Fruit fly (Drosophila melanogaster): ENCODE data around the gene tzn.

Gene tzn

DNA sequence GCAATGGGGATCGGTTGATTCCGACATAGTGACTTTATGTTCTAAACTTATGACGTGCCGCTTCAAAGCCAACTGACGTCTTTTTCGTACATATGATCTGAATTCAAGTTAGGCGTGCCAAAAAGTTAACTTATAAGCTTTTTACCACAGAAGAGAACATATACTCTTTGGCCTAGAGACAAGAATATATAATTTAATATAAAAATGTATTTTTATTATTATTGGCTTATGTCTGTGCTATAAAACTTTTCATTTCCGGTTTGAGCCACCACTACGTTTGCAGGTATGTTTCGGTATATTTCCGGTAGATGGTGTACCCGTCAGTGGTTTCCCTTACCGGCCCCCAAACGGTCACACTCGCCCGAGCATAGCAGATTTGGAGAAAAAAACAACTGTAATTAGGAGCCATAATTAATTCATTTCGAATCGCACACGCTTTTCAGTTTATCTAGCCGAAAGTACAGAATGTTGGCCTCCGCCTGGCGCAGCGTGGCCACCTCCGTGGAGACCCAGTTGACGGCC, at the start of gene tzn, which contains the start of gene CG3698 (continued):
- TF ChIP-seq CG3407 (GFP tag; optimal IDR thresholded peaks at IDR 0.05), result peak; percentile 94
- TF ChIP-seq gsb-n (tag; optimal IDR thresholded peaks at IDR 0.05), result peak; percentile 92
- peak; percentile 89 for TF ChIP-seq CoRest (tag; optimal IDR thresholded peaks at IDR 0.05)
- no peak for TF ChIP-seq pan (optimal IDR thresholded peaks at IDR 0.05)
- peak in 1 of 2 experiments; percentile 94 for TF ChIP-seq pan (GFP tag; optimal IDR thresholded peaks at IDR 0.05 in 1 of 2, IDR thresholded peaks at IDR 0.05 in 1 of 2)
- TF ChIP-seq p53 (GFP tag; optimal IDR thresholded peaks at IDR 0.05), result peak; percentile 82
- TF ChIP-seq usp (GFP tag; optimal IDR thresholded peaks at IDR 0.05), result no peak
- peak; percentile 95 for TF ChIP-seq CG17328 (GFP tag; IDR thresholded peaks at IDR 0.05)
- peak; percentile 72 for TF ChIP-seq NK7.1 (GFP tag; optimal IDR thresholded peaks at IDR 0.05)
- TF ChIP-seq wek (GFP tag; optimal IDR thresholded peaks at IDR 0.05), result peak; percentile 87
- peak; percentile 90 for TF ChIP-seq CG8359 (GFP tag; optimal IDR thresholded peaks at IDR 0.05; ENCODE audit: borderline replicate concordance)
- TF ChIP-seq chif (GFP tag; optimal IDR thresholded peaks at IDR 0.05), result peak; percentile 79 to 87
- peak; percentile 80 for TF ChIP-seq disco-r (GFP tag; optimal IDR thresholded peaks at IDR 0.05)
- TF ChIP-seq kni (GFP tag; optimal IDR thresholded peaks at IDR 0.05), result peak; percentile 88
- TF ChIP-seq CG2199 (GFP tag; IDR thresholded peaks at IDR 0.05), result peak; percentile 97
- TF ChIP-seq Antp (GFP tag; optimal IDR thresholded peaks at IDR 0.05), result peak; percentile 69
- TF ChIP-seq cato (GFP tag; optimal IDR thresholded peaks at IDR 0.05; ENCODE audit: borderline replicate concordance), result peak; percentile 91
- peak; percentile 91 for TF ChIP-seq CG10543 (GFP tag; optimal IDR thresholded peaks at IDR 0.05)
- TF ChIP-seq salm (tag; optimal IDR thresholded peaks at IDR 0.05), result peak; percentile 87
- TF ChIP-seq CG12219 (GFP tag; optimal IDR thresholded peaks at IDR 0.05), result peak; percentile 88
- peak; percentile 74 for TF ChIP-seq Lim3 (GFP tag; IDR thresholded peaks at IDR 0.05)
- peak; percentile 78 to 93 for TF ChIP-seq dpn (GFP tag; optimal IDR thresholded peaks at IDR 0.05)
- TF ChIP-seq CG30403 (GFP tag; optimal IDR thresholded peaks at IDR 0.05), result peak; percentile 85
- TF ChIP-seq CG1024 (GFP tag; IDR thresholded peaks at IDR 0.05), result peak; percentile 87
- TF ChIP-seq nmo (GFP tag; optimal IDR thresholded peaks at IDR 0.05), result peak; percentile 91
- TF ChIP-seq BEAF-32 (GFP tag; optimal IDR thresholded peaks at IDR 0.05), result peak; percentile 43
- TF ChIP-seq CG2129 (GFP tag; IDR thresholded peaks at IDR 0.05; ENCODE audit: partially characterized antibody), result no peak
- peak; percentile 89 for TF ChIP-seq CG4617 (GFP tag; optimal IDR thresholded peaks at IDR 0.05; ENCODE audit: borderline replicate concordance)
- TF ChIP-seq abd-A (tag; optimal IDR thresholded peaks at IDR 0.05), result no peak
- TF ChIP-seq wor (GFP tag; IDR thresholded peaks at IDR 0.05), result peak; percentile 75
- peak; percentile 89 for TF ChIP-seq Nf-YA (GFP tag; IDR thresholded peaks at IDR 0.05)
- peak; percentile 67 for TF ChIP-seq CG18476 (GFP tag; optimal IDR thresholded peaks at IDR 0.05)
- no peak for TF ChIP-seq Dfd (GFP tag; optimal IDR thresholded peaks at IDR 0.05)
- peak; percentile 79 for TF ChIP-seq her (GFP tag; optimal IDR thresholded peaks at IDR 0.05)
- peak; percentile 99 for TF ChIP-seq CG7987 (GFP tag; optimal IDR thresholded peaks at IDR 0.05)
- TF ChIP-seq CG11247 (GFP tag; IDR thresholded peaks at IDR 0.05), result peak; percentile 91
- peak; percentile 70 for TF ChIP-seq CG8944 (GFP tag; optimal IDR thresholded peaks at IDR 0.05)
- TF ChIP-seq gcm2 (GFP tag; optimal IDR thresholded peaks at IDR 0.05), result peak; percentile 58
- TF ChIP-seq CG31365 (tag; optimal IDR thresholded peaks at IDR 0.05), result peak; percentile 83
- TF ChIP-seq dmrt11E (tag; optimal IDR thresholded peaks at IDR 0.05), result peak; percentile 89
- no peak for TF ChIP-seq vnd (GFP tag; IDR thresholded peaks at IDR 0.05; ENCODE audit: partially characterized antibody)
- TF ChIP-seq Opbp (GFP tag; IDR thresholded peaks at IDR 0.05; ENCODE audit: partially characterized antibody), result 0 out of 3 replicates have a peak, but pooled peaks have one; percentile 9
- peak; percentile 96 for TF ChIP-seq MBD-R2 (GFP tag; IDR thresholded peaks at IDR 0.05)
- TF ChIP-seq CG5245 (GFP tag; optimal IDR thresholded peaks at IDR 0.05), result peak; percentile 88
- peak; percentile 94 for TF ChIP-seq CG1603 (tag; optimal IDR thresholded peaks at IDR 0.05)
- no peak for TF ChIP-seq CG11504 (tag; optimal IDR thresholded peaks at IDR 0.05)
- TF ChIP-seq HLH54F (GFP tag; optimal IDR thresholded peaks at IDR 0.05), result peak; percentile 81
- peak; percentile 91 for TF ChIP-seq stwl (tag; optimal IDR thresholded peaks at IDR 0.05)
- TF ChIP-seq crol (GFP tag; IDR thresholded peaks at IDR 0.05), result peak; percentile 54
- peak; percentile 93 for TF ChIP-seq CG17359 (tag; optimal IDR thresholded peaks at IDR 0.05)
